Worm (Caenorhabditis elegans) whole organism, L1 larva: Measurements from ENCODE around the gene C09G9.1.

ENCODE experiments used
- alr-1 ChIP-seq: fragments of 200-800 bp; sonication (Bioruptor generic); optimal IDR thresholded peaks from 2 replicates; lab custom pipeline; 2018; ENCODE audit warnings: borderline replicate concordance, mild to moderate bottlenecking, missing genetic modification characterization, missing compliant biosample characterization
- efl-1 ChIP-seq, 4 experiments: fragments of 150-350 bp; optimal IDR thresholded peaks in 3 of 4; peaks in 1 of 4; 1 replicate in 1 of 4; 2 replicates in 3 of 4; lab custom pipeline; 2014; ENCODE audit warnings: missing biosample characterization in 2 of 4, missing genetic modification characterization in 2 of 4, missing genetic modification reagents in 2 of 4
- egl-13 ChIP-seq: sonication (generic microtip); optimal IDR thresholded peaks from 2 replicates; lab custom pipeline; 2016; ENCODE audit warnings: missing genotype, missing genetic modification reagents, missing genetic modification characterization, missing compliant biosample characterization
- lin-15B ChIP-seq: fragments of 150-350 bp; sonication (generic microtip); optimal IDR thresholded peaks from 3 replicates; lab custom pipeline; 2014; ENCODE audit warnings: missing biosample characterization, missing genetic modification characterization
- mep-1 ChIP-seq: fragments of 150-350 bp; optimal IDR thresholded peaks from 2 replicates; lab custom pipeline; 2014; ENCODE audit warnings: missing biosample characterization, missing genetic modification characterization
- nhr-237 ChIP-seq: fragments of 150-350 bp; optimal IDR thresholded peaks from 2 replicates; lab custom pipeline; 2014; ENCODE audit warnings: missing biosample characterization, missing genetic modification characterization
- nhr-28 ChIP-seq: fragments of 150-350 bp; optimal IDR thresholded peaks from 2 replicates; lab custom pipeline; 2014; ENCODE audit warnings: missing biosample characterization, missing genetic modification characterization
- nhr-71 ChIP-seq: sonication (generic microtip); optimal IDR thresholded peaks from 2 replicates; lab custom pipeline; 2016; ENCODE audit warnings: mild to moderate bottlenecking, missing genetic modification characterization, moderate library complexity, missing compliant biosample characterization
- snpc-4 ChIP-seq: fragments of 150-350 bp; optimal IDR thresholded peaks from 2 replicates; lab custom pipeline; 2014; ENCODE audit warnings: missing biosample characterization, missing genetic modification characterization
- unc-86 ChIP-seq: sonication (generic microtip); optimal IDR thresholded peaks from 2 replicates; lab custom pipeline; 2016; ENCODE audit warnings: missing genetic modification characterization, missing compliant biosample characterization

- TF ChIP-seq alr-1 (tag; lab: Kevin White, UChicago) (no peak), efl-1 (optimal IDR thresholded peaks at IDR 0.05; lab: Kevin White, UChicago) (no peak), efl-1 (GFP tag; optimal IDR thresholded peaks at IDR 0.05 in 1 of 2; lab: Kevin White, UChicago) (no peak), snpc-4 (no peak), nhr-71 (tag; lab: Kevin White, UChicago) (no peak), nhr-237 (tag; lab: Kevin White, UChicago) (no peak), lin-15B (no peak), mep-1 (tag; lab: Kevin White, UChicago) (no peak), nhr-28 (tag; lab: Kevin White, UChicago) (no peak), egl-13 (tag; lab: Kevin White, UChicago) (no peak), unc-86 (tag; lab: Kevin White, UChicago) (no peak)
Observed at ce11 chrIV:8888525-8889026, 23.3 kb upstream of the C09G9.1 start, which contains the start of gene oma-1.
